Fruit fly (Drosophila melanogaster): ENCODE results near the gene Lcp65Ag3.

- no peak for TF ChIP-seq Myc (optimal IDR thresholded peaks at IDR 0.05)
- TF ChIP-seq Sin3A (optimal IDR thresholded peaks at IDR 0.05): no peak
Observed at dm6 chr3L:6094697-6095096, 36.1 kb downstream of the Lcp65Ag3 start, which contains the start of the genes CG10467 and loj.
